Worm (Caenorhabditis elegans) whole organism, L2 larva: ENCODE data around the gene T05C3.2.

Experiments
- C34F6.9 ChIP-seq: fragments of 150-350 bp; optimal IDR thresholded peaks from 2 replicates; lab custom pipeline; 2014; ENCODE audit warnings: missing biosample characterization, missing genetic modification characterization
- F13H6.1 ChIP-seq: sonication (generic microtip); optimal IDR thresholded peaks from 2 replicates; lab custom pipeline; 2016; ENCODE audit warnings: missing genetic modification characterization, missing compliant biosample characterization
- R02D3.7 ChIP-seq: fragments of 150-350 bp; optimal IDR thresholded peaks from 2 replicates; lab custom pipeline; 2014; ENCODE audit warnings: missing biosample characterization, missing genetic modification characterization
- Y55F3AM.14 ChIP-seq: fragments of 200-800 bp; sonication (Bioruptor generic); optimal IDR thresholded peaks from 2 replicates; lab custom pipeline; 2018; ENCODE audit warnings: mild to moderate bottlenecking, missing genetic modification characterization, missing compliant biosample characterization
- alr-1 ChIP-seq: fragments of 150-350 bp; optimal IDR thresholded peaks from 2 replicates; lab custom pipeline; 2014; ENCODE audit warnings: missing biosample characterization, missing genetic modification characterization
- ama-1 ChIP-seq: fragments of 150-350 bp; optimal IDR thresholded peaks from 2 replicates; lab custom pipeline; 2018; ENCODE audit warnings: inconsistent platforms
- blmp-1 ChIP-seq: sonication (generic microtip); optimal IDR thresholded peaks from 2 replicates; lab custom pipeline; 2017; ENCODE audit warnings: missing genetic modification characterization, mild to moderate bottlenecking, missing compliant biosample characterization, antibody characterized with exemption, moderate library complexity; ENCODE audit not compliant: insufficient read depth
- ceh-82 ChIP-seq: fragments of 150-350 bp; optimal IDR thresholded peaks from 2 replicates; lab custom pipeline; 2014; ENCODE audit warnings: missing biosample characterization, missing genetic modification characterization
- dmd-4 ChIP-seq: sonication (generic microtip); optimal IDR thresholded peaks from 2 replicates; lab custom pipeline; 2017; ENCODE audit warnings: missing biosample characterization, missing genetic modification characterization
- elt-1 ChIP-seq: fragments of 150-350 bp; optimal IDR thresholded peaks from 2 replicates; lab custom pipeline; 2014; ENCODE audit warnings: missing biosample characterization, missing genetic modification characterization
- fos-1 ChIP-seq: fragments of 150-350 bp; optimal IDR thresholded peaks from 2 replicates; lab custom pipeline; 2014; ENCODE audit warnings: missing biosample characterization, missing genetic modification characterization
- gmeb-1 ChIP-seq: fragments of 150-350 bp; optimal IDR thresholded peaks from 2 replicates; lab custom pipeline; 2014; ENCODE audit warnings: missing biosample characterization, missing genetic modification characterization
- lin-11 ChIP-seq: fragments of 150-350 bp; sonication (generic microtip); optimal IDR thresholded peaks from 2 replicates; lab custom pipeline; 2014; ENCODE audit warnings: missing biosample characterization, missing genetic modification characterization, inconsistent platforms, mixed read lengths
- lin-13 ChIP-seq: fragments of 150-350 bp; optimal IDR thresholded peaks from 2 replicates; lab custom pipeline; 2014; ENCODE audit warnings: missing biosample characterization, missing genetic modification reagents, missing genetic modification characterization
- mab-5 ChIP-seq: fragments of 150-350 bp; optimal IDR thresholded peaks from 2 replicates; lab custom pipeline; 2014; ENCODE audit warnings: missing biosample characterization, missing genetic modification characterization
- mbf-1 ChIP-seq: sonication (generic microtip); optimal IDR thresholded peaks from 2 replicates; lab custom pipeline; 2017; ENCODE audit warnings: missing biosample characterization, missing genetic modification characterization
- mdl-1 ChIP-seq, 2 experiments: fragments of 150-350 bp in 1 of 2; sonication (generic microtip) in 1 of 2; optimal IDR thresholded peaks; 2 replicates each; lab custom pipeline; 2017; ENCODE audit warnings: missing biosample characterization in 2 of 2, missing genetic modification characterization in 2 of 2
- nhr-12 ChIP-seq: fragments of 150-350 bp; optimal IDR thresholded peaks from 2 replicates; lab custom pipeline; 2014; ENCODE audit warnings: missing biosample characterization, missing genetic modification characterization
- nhr-129 ChIP-seq: fragments of 150-350 bp; optimal IDR thresholded peaks from 2 replicates; lab custom pipeline; 2014; ENCODE audit warnings: missing biosample characterization, missing genetic modification characterization
- nhr-25 ChIP-seq: fragments of 150-350 bp; sonication (generic microtip); optimal IDR thresholded peaks from 3 replicates; lab custom pipeline; 2014; ENCODE audit warnings: missing biosample characterization, missing genetic modification characterization
- nhr-77 ChIP-seq: fragments of 150-350 bp; optimal IDR thresholded peaks from 2 replicates; lab custom pipeline; 2014; ENCODE audit warnings: missing biosample characterization, missing genetic modification characterization
- peb-1 ChIP-seq: fragments of 150-350 bp; optimal IDR thresholded peaks from 2 replicates; lab custom pipeline; 2014; ENCODE audit warnings: missing biosample characterization, missing genetic modification characterization
- skn-1 ChIP-seq: sonication (generic microtip); optimal IDR thresholded peaks from 2 replicates; lab custom pipeline; 2017; ENCODE audit warnings: missing biosample characterization, missing genetic modification characterization
- sma-9 ChIP-seq, 2 experiments: fragments of 150-350 bp in 1 of 2; sonication (generic microtip) in 1 of 2; optimal IDR thresholded peaks; 2 replicates each; lab custom pipeline; 2014 to 2016; ENCODE audit warnings: missing genetic modification characterization in 2 of 2, mild to moderate bottlenecking in 1 of 2, missing biosample characterization in 1 of 2, missing compliant biosample characterization in 1 of 2, missing genetic modification reagents in 1 of 2, moderate library complexity in 1 of 2
- snpc-4 ChIP-seq: fragments of 150-350 bp; optimal IDR thresholded peaks from 2 replicates; lab custom pipeline; 2014; ENCODE audit warnings: missing biosample characterization, missing genetic modification characterization
- unc-39 ChIP-seq: fragments of 150-350 bp; optimal IDR thresholded peaks from 2 replicates; lab custom pipeline; 2014; ENCODE audit warnings: missing biosample characterization, missing genetic modification characterization
- unc-55 ChIP-seq: fragments of 150-350 bp; sonication (generic microtip); optimal IDR thresholded peaks from 3 replicates; lab custom pipeline; 2014; ENCODE audit warnings: missing biosample characterization, missing genetic modification reagents, missing genetic modification characterization
- unc-62 ChIP-seq: fragments of 150-350 bp; optimal IDR thresholded peaks from 2 replicates; lab custom pipeline; 2014; ENCODE audit warnings: missing biosample characterization, missing genetic modification reagents, missing genetic modification characterization
- zag-1 ChIP-seq: fragments of 150-350 bp; optimal IDR thresholded peaks from 2 replicates; lab custom pipeline; 2014; ENCODE audit warnings: missing biosample characterization, missing genetic modification characterization
- ztf-1 ChIP-seq: fragments of 200-800 bp; sonication (Bioruptor generic); conservative IDR thresholded peaks from 2 replicates; pipeline ENCODE4 v1.3.6; 2022; ENCODE audit warnings: missing genetic modification characterization, missing compliant biosample characterization

Gene T05C3.2

DNA sequence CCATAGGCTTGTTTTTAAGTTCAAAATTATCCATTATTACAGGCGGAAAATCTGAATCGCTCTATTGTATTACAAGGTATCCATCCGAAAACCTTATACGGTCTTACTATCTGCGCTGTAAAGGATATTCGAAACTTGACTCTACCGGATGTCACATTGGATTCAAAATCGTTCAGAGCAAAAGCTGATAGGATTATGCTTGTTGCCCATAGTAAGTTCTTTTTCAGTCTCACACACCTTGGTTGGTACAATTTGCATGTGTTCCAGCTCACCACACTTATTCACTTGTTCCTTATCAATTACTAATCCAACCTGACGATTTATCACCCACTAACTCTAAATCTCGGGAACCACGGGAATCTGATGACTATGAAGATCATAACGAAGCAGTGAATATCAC, 34.1 kb downstream of the T05C3.2 start:
- peak; percentile 48 for TF ChIP-seq Y55F3AM.14
- TF ChIP-seq fos-1 (tag; lab: Kevin White, UChicago), result no peak

DNA sequence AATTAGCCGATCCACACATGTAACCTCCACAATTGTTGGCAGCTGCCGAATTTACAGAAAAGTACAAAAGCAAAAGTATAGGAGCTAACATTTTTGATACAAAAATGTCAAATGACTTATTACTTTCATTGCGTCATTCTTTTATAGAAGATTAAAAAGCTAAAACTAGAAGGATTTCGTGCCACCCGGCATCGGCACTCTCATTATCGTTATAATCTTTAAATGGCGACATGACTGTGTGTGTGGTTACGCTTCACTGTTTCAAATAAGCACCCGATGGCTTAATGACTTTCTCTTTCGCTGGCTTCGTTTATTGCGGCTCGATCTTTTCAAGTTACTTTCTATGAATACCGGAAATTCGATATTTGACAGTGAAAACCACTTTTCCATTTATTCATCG, 40.2 kb downstream of the T05C3.2 start, which contains the start of gene grl-1:
TSS of gene grl-1 (minus strand) at position 101 of the 400 bp plus-strand sequence.
- TF ChIP-seq nhr-129 (tag; lab: Kevin White, UChicago) (no peak), sma-9 (GFP tag; optimal IDR thresholded peaks at IDR 0.05; lab: Kevin White, UChicago) (no peak), sma-9 (tag; optimal IDR thresholded peaks at IDR 0.05; lab: Kevin White, UChicago) (no peak), elt-1 (no peak), unc-62 (no peak), dmd-4 (no peak), mbf-1 (tag; lab: Kevin White, UChicago) (no peak)

DNA sequence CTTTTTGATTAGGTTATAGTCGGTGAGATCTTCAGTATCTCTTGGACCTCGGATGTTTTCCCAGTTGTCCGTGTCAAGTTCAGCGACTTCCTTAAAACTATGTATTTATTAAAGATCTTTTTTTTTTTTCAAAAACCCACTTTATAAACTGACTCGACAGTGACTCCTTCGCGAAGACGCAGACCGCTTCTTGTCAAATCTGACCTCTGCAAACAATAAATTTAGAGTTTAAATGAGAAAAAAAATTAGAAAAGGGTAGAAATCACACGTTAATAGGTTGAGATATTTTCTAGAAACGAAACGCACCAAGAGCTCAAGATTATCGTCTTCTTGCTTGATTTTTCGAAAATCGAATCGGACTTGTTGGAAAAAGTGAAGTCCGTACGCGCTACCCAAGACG, 42.2 kb downstream of the T05C3.2 start, which contains the start of gene C24G6.8:
TSS of gene C24G6.8 (minus strand) at position 101 of the 400 bp plus-strand sequence.
- TF ChIP-seq lin-11 (tag; lab: Kevin White, UChicago) (no peak), F13H6.1 (tag; lab: Kevin White, UChicago) (no peak), skn-1 (tag; lab: Kevin White, UChicago) (no peak), nhr-129 (tag; lab: Kevin White, UChicago) (no peak), gmeb-1 (tag; lab: Kevin White, UChicago) (no peak), unc-39 (tag; lab: Kevin White, UChicago) (no peak), peb-1 (tag; lab: Kevin White, UChicago) (no peak), zag-1 (tag; lab: Kevin White, UChicago) (no peak), nhr-77 (tag; lab: Kevin White, UChicago) (no peak), blmp-1 (tag; lab: Kevin White, UChicago) (no peak), alr-1 (tag; lab: Kevin White, UChicago) (no peak), sma-9 (GFP tag; optimal IDR thresholded peaks at IDR 0.05; lab: Kevin White, UChicago) (no peak), sma-9 (tag; optimal IDR thresholded peaks at IDR 0.05; lab: Kevin White, UChicago) (no peak), nhr-12 (tag; lab: Kevin White, UChicago) (no peak), mdl-1 (tag; optimal IDR thresholded peaks at IDR 0.05; lab: Kevin White, UChicago) (no peak), R02D3.7 (tag; lab: Kevin White, UChicago) (no peak), mab-5 (no peak)

DNA sequence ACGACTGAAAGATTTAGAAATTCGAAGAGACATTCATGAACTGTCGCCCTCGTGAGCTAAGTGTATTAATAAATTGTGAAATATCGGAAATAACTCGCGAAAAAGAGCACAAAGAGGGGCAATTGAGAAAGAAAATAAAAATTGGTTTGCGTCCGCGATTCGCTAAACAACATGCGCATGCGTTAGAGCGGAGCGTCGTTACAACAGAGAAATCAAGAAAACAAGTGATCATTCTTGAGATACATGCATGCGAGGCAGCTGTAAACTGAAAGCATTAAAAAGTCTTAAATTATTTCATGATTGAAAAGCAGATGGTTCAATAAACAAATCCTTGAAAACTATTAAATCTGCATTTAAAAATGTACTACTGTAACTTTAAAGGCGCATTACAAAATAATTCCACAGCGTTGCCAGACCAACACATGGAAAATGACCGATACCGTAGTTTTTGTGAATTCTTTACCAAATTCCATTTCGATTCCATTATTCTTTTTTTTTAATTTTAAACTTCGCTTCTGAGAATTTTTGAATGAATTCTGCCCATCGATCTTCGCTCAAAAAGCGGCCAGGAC, 42.8 kb downstream of the T05C3.2 start, which contains the start of the genes cox-16 and syp-2:
TSS of gene cox-16 (minus strand) at position 4 of the 572 bp plus-strand sequence.
TSS of gene syp-2 (plus strand) at position 248 of the 572 bp plus-strand sequence.
- TF ChIP-seq peb-1 (tag; lab: Kevin White, UChicago) (no peak), C34F6.9 (peak; percentile 43), nhr-129 (tag; lab: Kevin White, UChicago) (peak; percentile 51)
- TF ChIP-seq, all 48 proteins: peak for 2

DNA sequence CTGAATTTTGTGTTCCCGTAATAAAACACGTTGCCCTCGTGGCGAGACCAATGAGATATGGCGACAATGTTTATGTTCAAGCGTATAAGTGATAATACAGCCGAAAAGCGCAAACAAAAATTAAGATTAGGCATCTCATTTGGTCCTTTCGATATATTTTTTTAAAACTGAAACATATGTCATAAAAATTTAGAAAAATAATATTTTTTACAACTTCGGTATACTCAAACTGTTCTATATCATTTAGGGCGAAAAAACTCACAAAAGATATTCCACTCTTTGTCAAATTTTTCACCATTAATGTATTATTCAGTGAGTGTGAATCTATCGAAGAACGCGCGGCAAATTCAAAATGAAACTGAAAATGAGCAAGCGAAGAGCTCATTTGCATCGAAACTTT, 45.0 kb downstream of the T05C3.2 start, which contains the start of gene cft-1:
TSS of gene cft-1 (plus strand) at position 301 of the 400 bp plus-strand sequence.
- no peak for TF ChIP-seq alr-1 (tag; lab: Kevin White, UChicago)
- TF ChIP-seq lin-13 (GFP tag; lab: Kevin White, UChicago), result no peak
- TF ChIP-seq unc-55 (GFP tag; lab: Kevin White, UChicago), result no peak
- no peak for TF ChIP-seq zag-1 (tag; lab: Kevin White, UChicago)
- TF ChIP-seq fos-1 (tag; lab: Kevin White, UChicago), result no peak
- TF ChIP-seq lin-11 (tag; lab: Kevin White, UChicago), result no peak
- TF ChIP-seq ceh-82, result no peak
- no peak for TF ChIP-seq peb-1 (tag; lab: Kevin White, UChicago)
- no peak for TF ChIP-seq ztf-1 (GFP tag; lab: Robert Waterston, UW)
- no peak for TF ChIP-seq gmeb-1 (tag; lab: Kevin White, UChicago)
- no peak for TF ChIP-seq nhr-25
- no peak for TF ChIP-seq elt-1
- TF ChIP-seq ama-1 (lab: Kevin White, UChicago), result no peak
- TF ChIP-seq, all 48 proteins: peak for 0

DNA sequence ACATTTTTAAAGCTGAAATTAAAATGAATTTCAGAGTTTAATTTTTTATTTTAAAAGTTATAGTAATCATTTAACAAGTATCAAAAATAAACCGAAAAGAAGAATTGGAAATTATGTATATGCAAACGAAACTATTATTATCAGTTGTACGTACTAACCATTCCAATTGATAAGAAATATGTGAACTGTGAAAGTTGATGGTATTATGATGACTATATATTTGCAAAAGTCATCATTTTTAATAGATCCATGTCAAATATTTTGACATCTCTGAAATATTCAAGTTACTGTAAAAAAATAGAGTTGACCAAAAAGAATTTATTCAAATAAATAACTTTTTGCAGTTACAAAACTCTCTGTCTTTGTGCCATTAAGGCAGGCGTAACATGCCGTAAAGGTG, 54.5 kb downstream of the T05C3.2 start, which contains the start of gene ugt-48:
TSS of gene ugt-48 (minus strand) at position 12 of the 400 bp plus-strand sequence.
- TF ChIP-seq fos-1 (tag; lab: Kevin White, UChicago) (peak; percentile 51), snpc-4 (tag; lab: Kevin White, UChicago) (no peak), skn-1 (tag; lab: Kevin White, UChicago) (peak; percentile 72)
